Worm (Caenorhabditis elegans): Measurements from ENCODE around the gene C11H1.5.

ce11 chrX:14313627-14314026 lies 10.6 kb upstream of the C11H1.5 start, which contains the start of gene prx-1:
- no peak for TF ChIP-seq F13C5.2 (tag; optimal IDR thresholded peaks at IDR 0.05)
- TF ChIP-seq hnd-1 (tag; optimal IDR thresholded peaks at IDR 0.05) = no peak
- no peak for TF ChIP-seq ama-1 (optimal IDR thresholded peaks at IDR 0.05)

All from whole organism, early embryonic.